Fruit fly (Drosophila melanogaster): ENCODE data around the gene CG32204.
A peak's percentile ranks its signal among the peaks of the same experiment; 100 is the strongest.

The CG32204 gene

dm6 chr3L:18872440-18872839, 73.4 kb downstream of the CG32204 start, which contains the start of the genes Rad9 and Uggt (continued):
- no peak for TF ChIP-seq Nf-YC (tag; optimal IDR thresholded peaks at IDR 0.05)
- TF ChIP-seq seq (GFP tag; IDR thresholded peaks at IDR 0.05) = 0 out of 2 replicates have a peak, but pooled peaks have one; percentile 13
- TF ChIP-seq Max (GFP tag; optimal IDR thresholded peaks at IDR 0.05) = peak; percentile 53
- peak; percentile 7 for TF ChIP-seq lilli (GFP tag; optimal IDR thresholded peaks at IDR 0.05)
- TF ChIP-seq Ptx1 (GFP tag; IDR thresholded peaks at IDR 0.05) = 0 out of 2 replicates have a peak, but pooled peaks have one; percentile 24
- peak; percentile 32 for TF ChIP-seq Six4 (GFP tag; optimal IDR thresholded peaks at IDR 0.05)
- TF ChIP-seq MESR4 (GFP tag; optimal IDR thresholded peaks at IDR 0.05) = peak; percentile 28
- peak; percentile 63 for TF ChIP-seq sens (GFP tag)
- TF ChIP-seq slou (GFP tag; optimal IDR thresholded peaks at IDR 0.05) = no peak
- TF ChIP-seq CG4424 (GFP tag; optimal IDR thresholded peaks at IDR 0.05) = peak; percentile 0
- no peak for TF ChIP-seq Mes4 (GFP tag; optimal IDR thresholded peaks at IDR 0.05)
- TF ChIP-seq nmo (GFP tag; optimal IDR thresholded peaks at IDR 0.05) = peak; percentile 50
- TF ChIP-seq CG30020 (tag; optimal IDR thresholded peaks at IDR 0.05) = peak; percentile 52
- TF ChIP-seq CG6254 (GFP tag; optimal IDR thresholded peaks at IDR 0.05) = peak; percentile 7
- peak; percentile 96 for TF ChIP-seq stwl (tag; optimal IDR thresholded peaks at IDR 0.05)
- TF ChIP-seq MBD-R2 (GFP tag; IDR thresholded peaks at IDR 0.05) = peak; percentile 61; the same call in 1 of the 2 replicates
- TF ChIP-seq CG2116 (GFP tag; optimal IDR thresholded peaks at IDR 0.05) = peak; percentile 75
- TF ChIP-seq hth (optimal IDR thresholded peaks at IDR 0.05) = no peak
- no peak for TF ChIP-seq CG10321 (GFP tag; IDR thresholded peaks at IDR 0.05)
- TF ChIP-seq CG3847 (GFP tag; IDR thresholded peaks at IDR 0.05) = peak; percentile 45
- TF ChIP-seq pfk (GFP tag; optimal IDR thresholded peaks at IDR 0.05) = peak; percentile 20
- peak; percentile 58 for TF ChIP-seq Dp (GFP tag; optimal IDR thresholded peaks at IDR 0.05)
- 0 out of 2 replicates have a peak, but pooled peaks have one; percentile 43 for TF ChIP-seq Scr (GFP tag; IDR thresholded peaks at IDR 0.05; ENCODE audit: partially characterized antibody)
- TF ChIP-seq Sin3A (optimal IDR thresholded peaks at IDR 0.05) = peak; percentile 21
- TF ChIP-seq bsh (GFP tag; optimal IDR thresholded peaks at IDR 0.05) = peak in 1 of 2 experiments; percentile 9
- TF ChIP-seq CG13775 (GFP tag; optimal IDR thresholded peaks at IDR 0.05) = peak; percentile 23
- peak; percentile 57 for TF ChIP-seq gfzf (GFP tag; optimal IDR thresholded peaks at IDR 0.05)
- TF ChIP-seq kay (GFP tag; optimal IDR thresholded peaks at IDR 0.05) = no peak
- TF ChIP-seq CG34224 (GFP tag; IDR thresholded peaks at IDR 0.05; ENCODE audit: partially characterized antibody) = peak; percentile 61
- no peak for TF ChIP-seq sd (tag; optimal IDR thresholded peaks at IDR 0.05)
- peak; percentile 78 for TF ChIP-seq CG13287 (GFP tag; IDR thresholded peaks at IDR 0.05; ENCODE audit: partially characterized antibody)

All from whole organism, embryonic.